Fruit fly (Drosophila melanogaster): Measurements from ENCODE around the gene CG32071.

Gene CG32071

dm6 chr3L:11109454-11109853 is 5.8 kb upstream of the CG32071 start, which contains the start of the genes CG34012 and emei (continued):
- TF ChIP-seq CG9797 (GFP tag; optimal IDR thresholded peaks at IDR 0.05) (peak; percentile 47), Fer1 (GFP tag; optimal IDR thresholded peaks at IDR 0.05) (no peak), Doc2 (GFP tag; IDR thresholded peaks at IDR 0.05) (no peak), lilli (GFP tag; optimal IDR thresholded peaks at IDR 0.05) (no peak), CG42726 (GFP tag; IDR thresholded peaks at IDR 0.05; ENCODE audit: partially characterized antibody) (no peak), CG2199 (GFP tag; IDR thresholded peaks at IDR 0.05) (no peak), danr (GFP tag; IDR thresholded peaks at IDR 0.05) (no peak), chinmo (GFP tag; IDR thresholded peaks at IDR 0.05; ENCODE audit: partially characterized antibody) (no peak), CoRest (tag; optimal IDR thresholded peaks at IDR 0.05) (no peak), Myb (GFP tag; optimal IDR thresholded peaks at IDR 0.05) (peak; percentile 32), CG1792 (GFP tag; optimal IDR thresholded peaks at IDR 0.05) (no peak), CG34422 (GFP tag; IDR thresholded peaks at IDR 0.05) (0 out of 3 replicates have a peak, but pooled peaks have one; percentile 37), zf30C (GFP tag; optimal IDR thresholded peaks at IDR 0.05) (no peak), CG12769 (tag; optimal IDR thresholded peaks at IDR 0.05) (no peak), luna (GFP tag; optimal IDR thresholded peaks at IDR 0.05) (no peak), Hr51 (GFP tag; optimal IDR thresholded peaks at IDR 0.05) (no peak), ato (GFP tag; IDR thresholded peaks at IDR 0.05; ENCODE audit: partially characterized antibody) (no peak), CG14710 (tag; optimal IDR thresholded peaks at IDR 0.05) (peak; percentile 60), CG14860 (GFP tag; IDR thresholded peaks at IDR 0.05; ENCODE audit: partially characterized antibody) (no peak), Deaf1 (tag; optimal IDR thresholded peaks at IDR 0.05) (no peak), Sin3A (optimal IDR thresholded peaks at IDR 0.05) (peak; percentile 21), CG4617 (GFP tag; optimal IDR thresholded peaks at IDR 0.05; ENCODE audit: borderline replicate concordance) (peak; percentile 6), ERR (GFP tag; optimal IDR thresholded peaks at IDR 0.05) (no peak), Atf3 (GFP tag; optimal IDR thresholded peaks at IDR 0.05) (no peak), Pdp1 (GFP tag; optimal IDR thresholded peaks at IDR 0.05) (peak in 1 of 2 experiments; percentile 6), CG13894 (tag; optimal IDR thresholded peaks at IDR 0.05) (no peak), MBD-R2 (GFP tag; IDR thresholded peaks at IDR 0.05) (peak; percentile 41; the same call in 1 of the 2 replicates), NFAT (GFP tag; IDR thresholded peaks at IDR 0.05) (no peak), BtbVII (GFP tag; optimal IDR thresholded peaks at IDR 0.05) (no peak), Xrp1 (GFP tag; IDR thresholded peaks at IDR 0.05) (no peak), nmo (GFP tag; optimal IDR thresholded peaks at IDR 0.05) (no peak), Vsx1 (GFP tag; optimal IDR thresholded peaks at IDR 0.05) (no peak), sqz (GFP tag; optimal IDR thresholded peaks at IDR 0.05) (no peak), unc-4 (GFP tag; IDR thresholded peaks at IDR 0.05; ENCODE audit: partially characterized antibody) (no peak), corto (GFP tag; optimal IDR thresholded peaks at IDR 0.05) (no peak), D (optimal IDR thresholded peaks at IDR 0.05) (no peak), D (GFP tag; optimal IDR thresholded peaks at IDR 0.05) (no peak), CG16779 (GFP tag; IDR thresholded peaks at IDR 0.05) (no peak), CG10267 (tag; optimal IDR thresholded peaks at IDR 0.05) (peak; percentile 10), zfh1 (GFP tag; IDR thresholded peaks at IDR 0.05) (no peak), Opbp (GFP tag; IDR thresholded peaks at IDR 0.05; ENCODE audit: partially characterized antibody) (no peak), cato (GFP tag; optimal IDR thresholded peaks at IDR 0.05; ENCODE audit: borderline replicate concordance) (no peak), CG8388 (GFP tag; optimal IDR thresholded peaks at IDR 0.05) (no peak), tup (GFP tag; optimal IDR thresholded peaks at IDR 0.05) (no peak), CG8089 (GFP tag; optimal IDR thresholded peaks at IDR 0.05) (no peak), mirr (GFP tag; optimal IDR thresholded peaks at IDR 0.05) (no peak), fd3F (GFP tag; optimal IDR thresholded peaks at IDR 0.05) (no peak), CG6654 (GFP tag; optimal IDR thresholded peaks at IDR 0.05) (no peak), Hey (tag; optimal IDR thresholded peaks at IDR 0.05) (no peak), NK7.1 (GFP tag; optimal IDR thresholded peaks at IDR 0.05) (no peak), stwl (tag; optimal IDR thresholded peaks at IDR 0.05) (peak; percentile 26)

Data from whole organism, embryonic.